Worm (Caenorhabditis elegans): ENCODE results near the gene tmd-2.

Gene tmd-2

DNA sequence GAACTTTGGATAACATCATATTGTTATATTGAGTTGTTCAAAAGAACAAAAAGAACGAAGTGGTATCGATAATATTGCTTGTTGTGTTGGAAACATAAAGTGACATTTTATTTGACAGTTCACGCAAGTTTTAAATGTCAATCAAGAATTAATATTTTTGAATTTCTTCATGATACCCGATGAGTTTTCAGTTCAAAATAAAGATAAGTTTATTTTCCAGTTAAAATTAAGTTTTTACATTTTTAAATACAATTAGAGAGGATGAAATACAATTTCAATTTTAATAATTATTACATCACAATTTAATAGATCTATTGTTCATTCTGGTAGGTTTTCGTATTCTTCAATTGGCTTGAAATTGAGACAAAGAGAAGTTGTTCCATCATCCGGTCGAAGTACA is 37.0 kb upstream of the tmd-2 start, which contains the start of gene W02D7.4:
TSS of gene W02D7.4 (minus strand) at position 101 of the 400 bp plus-strand sequence.
- TF ChIP-seq fos-1 (tag; optimal IDR thresholded peaks at IDR 0.05), result no peak
- TF ChIP-seq gmeb-1 (tag; optimal IDR thresholded peaks at IDR 0.05), result no peak
- TF ChIP-seq skn-1 (tag; optimal IDR thresholded peaks at IDR 0.05), result no peak

DNA sequence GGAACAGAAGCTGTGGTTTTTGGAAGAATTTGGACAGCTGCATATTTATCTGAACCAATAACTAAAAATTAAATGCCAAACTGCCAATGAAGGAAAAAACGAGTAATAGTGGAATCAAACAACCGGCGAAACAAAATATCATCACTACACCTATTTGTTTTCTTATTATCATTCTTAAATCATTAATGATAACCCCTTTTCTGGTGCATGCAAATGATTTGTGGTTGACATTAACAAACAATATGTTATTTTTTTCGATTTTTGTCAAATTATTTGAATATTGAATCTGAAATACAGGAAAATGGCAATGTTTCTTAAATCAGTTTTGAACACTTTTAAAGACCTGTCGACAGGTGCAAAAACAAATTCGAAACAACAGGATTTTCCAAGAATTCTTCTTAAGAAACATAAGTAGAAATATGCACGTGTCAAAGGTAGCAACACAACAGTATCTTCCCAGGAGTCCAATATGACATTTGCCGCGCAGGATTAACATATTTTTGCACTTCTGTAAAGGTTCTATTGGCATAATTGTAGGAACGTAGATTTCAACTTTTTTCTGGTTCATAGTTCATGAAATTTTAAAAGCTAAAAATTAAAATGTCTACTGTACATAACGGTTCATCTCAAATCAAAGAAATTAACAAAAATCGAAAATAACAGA is 35.1 kb upstream of the tmd-2 start, which contains the start of gene W02D7.5:
TSS of gene W02D7.5 (minus strand) at position 51 of the 664 bp plus-strand sequence.
- TF ChIP-seq sma-9 (GFP tag; optimal IDR thresholded peaks at IDR 0.05) (no peak), sma-9 (tag; optimal IDR thresholded peaks at IDR 0.05) (no peak), nhr-77 (tag; optimal IDR thresholded peaks at IDR 0.05) (no peak), sma-3 (GFP tag; optimal IDR thresholded peaks at IDR 0.05) (no peak), nhr-12 (tag; optimal IDR thresholded peaks at IDR 0.05) (no peak), crh-2 (tag; optimal IDR thresholded peaks at IDR 0.05) (no peak), snpc-4 (tag; optimal IDR thresholded peaks at IDR 0.05) (no peak), ztf-11 (tag; optimal IDR thresholded peaks at IDR 0.05) (no peak), alr-1 (tag; optimal IDR thresholded peaks at IDR 0.05) (no peak), elt-3 (tag; optimal IDR thresholded peaks at IDR 0.05) (no peak), C34F6.9 (tag; optimal IDR thresholded peaks at IDR 0.05) (no peak), ceh-16 (tag; optimal IDR thresholded peaks at IDR 0.05) (no peak), lsy-2 (tag; optimal IDR thresholded peaks at IDR 0.05) (no peak), lin-39 (tag; optimal IDR thresholded peaks at IDR 0.05) (no peak)

DNA sequence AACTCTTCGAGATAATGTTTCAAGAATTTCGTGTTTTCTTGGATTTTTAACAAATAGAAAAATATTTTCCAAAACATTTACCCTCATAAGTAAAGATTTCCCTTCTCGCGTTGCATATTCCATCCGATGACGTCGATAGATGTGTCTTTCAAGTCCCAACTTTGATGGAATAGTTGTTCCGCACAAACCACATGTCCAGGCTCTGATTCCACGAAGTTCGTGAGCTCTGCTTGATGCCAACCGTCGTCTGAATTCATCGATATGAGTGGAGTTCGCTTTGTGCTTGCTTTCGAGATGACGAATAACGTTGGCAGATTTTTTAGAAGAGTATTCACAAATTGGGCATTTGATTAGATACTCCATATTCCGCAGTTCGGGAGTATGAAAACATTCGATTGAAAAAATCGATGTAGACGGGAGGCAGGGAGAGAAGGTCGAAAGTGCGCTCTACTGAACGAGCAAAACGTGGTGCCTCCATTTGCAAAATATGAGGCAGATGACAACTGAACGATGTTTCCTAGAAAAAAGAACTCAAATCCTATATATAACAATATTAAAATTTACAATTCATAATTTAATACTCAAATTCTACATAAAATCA is 33.4 kb upstream of the tmd-2 start, which contains the start of gene W02D7.6:
TSS of gene W02D7.6 (minus strand) at position 573 of the 601 bp plus-strand sequence.
- no peak for TF ChIP-seq mbf-1 (tag; optimal IDR thresholded peaks at IDR 0.05)
- TF ChIP-seq F13H6.1 (tag; optimal IDR thresholded peaks at IDR 0.05), result no peak
- TF ChIP-seq unc-55 (GFP tag; optimal IDR thresholded peaks at IDR 0.05), result no peak
- no peak for TF ChIP-seq lin-39 (tag; optimal IDR thresholded peaks at IDR 0.05)
- TF ChIP-seq egl-27 (tag; optimal IDR thresholded peaks at IDR 0.05), result no peak
- no peak for TF ChIP-seq zag-1 (tag; optimal IDR thresholded peaks at IDR 0.05)
- no peak for TF ChIP-seq nhr-237 (tag; optimal IDR thresholded peaks at IDR 0.05)
- no peak for TF ChIP-seq unc-62 (GFP tag; optimal IDR thresholded peaks at IDR 0.05)
- TF ChIP-seq sma-9 (GFP tag; optimal IDR thresholded peaks at IDR 0.05), result peak; percentile 23
- TF ChIP-seq sma-9 (tag; optimal IDR thresholded peaks at IDR 0.05), result no peak
- no peak for TF ChIP-seq ceh-82 (tag; optimal IDR thresholded peaks at IDR 0.05)
- peak; percentile 62 for TF ChIP-seq crh-2 (tag; optimal IDR thresholded peaks at IDR 0.05)
- TF ChIP-seq gmeb-1 (tag; optimal IDR thresholded peaks at IDR 0.05), result no peak
- no peak for TF ChIP-seq ceh-16 (tag; optimal IDR thresholded peaks at IDR 0.05)
- TF ChIP-seq skn-1 (tag; optimal IDR thresholded peaks at IDR 0.05), result no peak
- TF ChIP-seq fos-1 (tag; optimal IDR thresholded peaks at IDR 0.05), result no peak
- no peak for TF ChIP-seq nhr-6 (tag; optimal IDR thresholded peaks at IDR 0.05)
- TF ChIP-seq peb-1 (tag; optimal IDR thresholded peaks at IDR 0.05), result no peak
- peak in 1 of 2 experiments; percentile 19 for TF ChIP-seq lsy-2 (tag; optimal IDR thresholded peaks at IDR 0.05)
- no peak for TF ChIP-seq elt-3 (tag; optimal IDR thresholded peaks at IDR 0.05)
- TF ChIP-seq nhr-129 (tag; optimal IDR thresholded peaks at IDR 0.05), result peak; percentile 48
- TF ChIP-seq nhr-12 (tag; optimal IDR thresholded peaks at IDR 0.05), result no peak
- TF ChIP-seq unc-39 (tag; optimal IDR thresholded peaks at IDR 0.05), result no peak
- no peak for TF ChIP-seq mdl-1 (tag; optimal IDR thresholded peaks at IDR 0.05)
- TF ChIP-seq sem-4 (tag; optimal IDR thresholded peaks at IDR 0.05), result peak; percentile 13
- TF ChIP-seq ZK546.5 (tag; optimal IDR thresholded peaks at IDR 0.05), result no peak
- no peak for TF ChIP-seq Y55F3AM.14 (GFP tag; optimal IDR thresholded peaks at IDR 0.05)
- no peak for TF ChIP-seq sma-3 (GFP tag; optimal IDR thresholded peaks at IDR 0.05)
- peak; percentile 46 for TF ChIP-seq C34F6.9 (tag; optimal IDR thresholded peaks at IDR 0.05)
- TF ChIP-seq ztf-11 (tag; optimal IDR thresholded peaks at IDR 0.05), result no peak
- no peak for TF ChIP-seq ztf-4 (tag; optimal IDR thresholded peaks at IDR 0.05)
- no peak for TF ChIP-seq ztf-1 (GFP tag; conservative IDR thresholded peaks at IDR 0.05)
- TF ChIP-seq aly-2 (tag; optimal IDR thresholded peaks at IDR 0.05), result no peak
- TF ChIP-seq elt-1 (tag; optimal IDR thresholded peaks at IDR 0.05), result no peak
- TF ChIP-seq R02D3.7 (tag; optimal IDR thresholded peaks at IDR 0.05), result no peak
- TF ChIP-seq lin-13 (GFP tag; optimal IDR thresholded peaks at IDR 0.05), result no peak
- TF ChIP-seq nhr-25 (tag; optimal IDR thresholded peaks at IDR 0.05), result no peak
- TF ChIP-seq lin-11 (tag; optimal IDR thresholded peaks at IDR 0.05), result no peak
- no peak for TF ChIP-seq nhr-11 (tag; optimal IDR thresholded peaks at IDR 0.05)
- no peak for TF ChIP-seq dmd-4 (tag; optimal IDR thresholded peaks at IDR 0.05)
- no peak for TF ChIP-seq nhr-77 (tag; optimal IDR thresholded peaks at IDR 0.05)
